Fruit fly (Drosophila melanogaster): ENCODE results near the gene CG43844.

The CG43844 gene

dm6 chr3R:21852579-21853233 lies 36.6 kb upstream of the CG43844 start (continued):
- TF ChIP-seq Dll (GFP tag; IDR thresholded peaks at IDR 0.05; ENCODE audit: partially characterized antibody) (no peak), Lhr (GFP tag; optimal IDR thresholded peaks at IDR 0.05) (no peak), chinmo (GFP tag; IDR thresholded peaks at IDR 0.05; ENCODE audit: partially characterized antibody) (peak; percentile 26; the same call in 1 of the 4 replicates), cwo (GFP tag; optimal IDR thresholded peaks at IDR 0.05) (peak; percentile 5), wek (GFP tag; optimal IDR thresholded peaks at IDR 0.05) (no peak), Six4 (GFP tag; optimal IDR thresholded peaks at IDR 0.05) (no peak), Awh (GFP tag; IDR thresholded peaks at IDR 0.05) (no peak), Max (GFP tag; optimal IDR thresholded peaks at IDR 0.05) (no peak), CG4617 (GFP tag; optimal IDR thresholded peaks at IDR 0.05; ENCODE audit: borderline replicate concordance) (no peak), Hand (GFP tag; optimal IDR thresholded peaks at IDR 0.05) (no peak), CG15479 (GFP tag; optimal IDR thresholded peaks at IDR 0.05) (no peak), CG16813 (GFP tag; IDR thresholded peaks at IDR 0.05; ENCODE audit: partially characterized antibody) (no peak), trem (tag; optimal IDR thresholded peaks at IDR 0.05) (no peak), pfk (GFP tag; optimal IDR thresholded peaks at IDR 0.05) (no peak), CG7372 (GFP tag; IDR thresholded peaks at IDR 0.05) (no peak), CG11696 (GFP tag; IDR thresholded peaks at IDR 0.05) (no peak), so (GFP tag; IDR thresholded peaks at IDR 0.05) (no peak), CG2678 (tag; optimal IDR thresholded peaks at IDR 0.05) (peak; percentile 59), ap (GFP tag; IDR thresholded peaks at IDR 0.05) (no peak), Med (GFP tag) (peak; percentile 78), seq (GFP tag; IDR thresholded peaks at IDR 0.05) (no peak), h (optimal IDR thresholded peaks at IDR 0.05) (no peak), Mrtf (GFP tag; IDR thresholded peaks at IDR 0.05) (no peak), Optix (GFP tag; IDR thresholded peaks at IDR 0.05) (no peak), gt (GFP tag; IDR thresholded peaks at IDR 0.05) (no peak), nau (GFP tag; optimal IDR thresholded peaks at IDR 0.05) (no peak), twi (tag; optimal IDR thresholded peaks at IDR 0.05) (no peak), Hr51 (GFP tag; optimal IDR thresholded peaks at IDR 0.05) (peak in 1 of 2 experiments; percentile 36), CG15011 (GFP tag; optimal IDR thresholded peaks at IDR 0.05) (peak; percentile 16), CG4424 (GFP tag; optimal IDR thresholded peaks at IDR 0.05) (no peak), CG6765 (GFP tag; optimal IDR thresholded peaks at IDR 0.05) (no peak), CG12219 (GFP tag; optimal IDR thresholded peaks at IDR 0.05) (no peak), cato (GFP tag; optimal IDR thresholded peaks at IDR 0.05; ENCODE audit: borderline replicate concordance) (no peak), CG12155 (GFP tag; optimal IDR thresholded peaks at IDR 0.05) (peak; percentile 10), CG4404 (GFP tag; IDR thresholded peaks at IDR 0.05) (no peak), CG14710 (tag; optimal IDR thresholded peaks at IDR 0.05) (peak; percentile 4), Ssrp (tag; optimal IDR thresholded peaks at IDR 0.05) (peak; percentile 3), CG6689 (GFP tag; IDR thresholded peaks at IDR 0.05) (0 out of 2 replicates have a peak, but pooled peaks have one; percentile 32), Sry-δ (GFP tag; optimal IDR thresholded peaks at IDR 0.05) (no peak), Hey (tag; optimal IDR thresholded peaks at IDR 0.05) (no peak), ci (GFP tag; IDR thresholded peaks at IDR 0.05) (peak; percentile 27; the same call in 1 of the 3 replicates), HHEX (GFP tag; optimal IDR thresholded peaks at IDR 0.05) (no peak), Atf3 (GFP tag; optimal IDR thresholded peaks at IDR 0.05) (no peak), CG32772 (GFP tag; IDR thresholded peaks at IDR 0.05) (no peak), unpg (GFP tag; optimal IDR thresholded peaks at IDR 0.05) (peak; percentile 19), CG30020 (tag; optimal IDR thresholded peaks at IDR 0.05) (no peak), Dbx (GFP tag; IDR thresholded peaks at IDR 0.05) (no peak), en (GFP tag; optimal IDR thresholded peaks at IDR 0.05) (no peak), PHDP (tag; optimal IDR thresholded peaks at IDR 0.05) (peak; percentile 42), CG2202 (tag; optimal IDR thresholded peaks at IDR 0.05) (no peak)

Data from whole organism, embryonic.